Fruit fly (Drosophila melanogaster): ENCODE results near the gene NimC4.
A peak's percentile ranks its signal among the peaks of the same experiment; 100 is the strongest.

The NimC4 gene

DNA sequence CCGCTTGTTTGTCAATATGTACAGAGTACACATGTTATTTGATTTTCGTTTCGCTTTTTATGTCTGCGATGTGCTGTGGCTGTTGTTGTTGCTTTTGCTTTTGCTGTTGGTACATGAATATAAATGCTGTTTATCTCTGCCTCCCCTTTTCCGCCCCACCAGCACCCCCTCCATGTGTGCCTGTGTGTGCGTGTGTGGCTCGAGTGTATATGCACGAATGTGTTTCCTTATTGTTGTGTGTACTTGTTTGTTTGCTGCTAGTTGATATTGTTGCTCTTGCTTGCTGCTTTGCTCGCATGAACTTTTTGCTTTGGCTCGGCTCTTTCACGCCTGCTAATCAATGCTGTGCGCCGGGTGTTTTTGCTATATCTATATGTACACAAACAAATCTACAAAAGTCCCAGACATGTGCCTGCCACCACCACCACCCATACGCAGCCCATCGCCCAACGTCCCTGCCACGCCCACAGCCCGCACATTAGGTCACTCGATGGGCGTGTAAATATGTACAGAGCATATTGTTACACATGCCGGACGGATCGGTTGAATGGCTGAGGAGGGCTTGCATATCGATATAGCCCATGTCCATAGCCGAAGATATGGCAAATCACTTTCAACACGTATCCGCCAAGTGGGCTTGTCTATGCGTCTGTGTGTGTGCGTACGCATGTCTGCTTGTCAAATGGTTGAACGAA is 23.2 kb upstream of the NimC4 start (continued):
- no peak for TF ChIP-seq CG11902 (GFP tag; optimal IDR thresholded peaks at IDR 0.05)
- peak; percentile 58 for TF ChIP-seq cyc (GFP tag; optimal IDR thresholded peaks at IDR 0.05)
- TF ChIP-seq CG8119 (GFP tag; IDR thresholded peaks at IDR 0.05), result peak; percentile 72
- TF ChIP-seq dsx (GFP tag; optimal IDR thresholded peaks at IDR 0.05; ENCODE audit: poor library complexity, severe bottlenecking), result peak; percentile 61
- TF ChIP-seq spab (GFP tag; optimal IDR thresholded peaks at IDR 0.05), result peak; percentile 74
- peak; percentile 75 for TF ChIP-seq OdsH (GFP tag; optimal IDR thresholded peaks at IDR 0.05)
- peak; percentile 79 for TF ChIP-seq Smox (GFP tag; optimal IDR thresholded peaks at IDR 0.05)
- peak; percentile 69 for TF ChIP-seq svp (GFP tag)
- TF ChIP-seq CG6163 (GFP tag; IDR thresholded peaks at IDR 0.05), result peak; percentile 91

DNA sequence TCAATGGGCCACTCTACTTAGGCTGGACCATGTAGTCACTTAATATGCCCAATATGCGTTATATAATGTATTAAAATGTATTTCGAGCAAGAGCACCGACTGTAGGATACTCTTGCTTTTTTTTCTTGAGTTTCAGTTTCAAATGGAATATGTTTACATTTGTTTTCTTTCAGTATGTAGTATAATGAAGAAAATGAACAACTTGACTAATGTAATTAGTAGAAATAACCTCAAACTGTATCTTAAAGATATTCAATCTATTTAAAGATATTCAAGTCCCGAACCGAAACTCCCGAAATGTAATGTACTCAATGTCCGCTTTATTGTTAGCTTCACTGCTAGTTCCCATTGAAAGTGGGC is 22.7 kb upstream of the NimC4 start:
- peak; percentile 51; the same call in 1 of the 3 replicates for TF ChIP-seq CG8119 (GFP tag; IDR thresholded peaks at IDR 0.05)
- peak; percentile 3 for TF ChIP-seq CG31627 (GFP tag; optimal IDR thresholded peaks at IDR 0.05)
- peak in 1 of 2 experiments; percentile 15 for TF ChIP-seq salr (GFP tag; optimal IDR thresholded peaks at IDR 0.05)
- peak; percentile 80 for TF ChIP-seq CG32006 (GFP tag; optimal IDR thresholded peaks at IDR 0.05)
- no peak for TF ChIP-seq ss (GFP tag; optimal IDR thresholded peaks at IDR 0.05)
- TF ChIP-seq Sox14 (GFP tag; optimal IDR thresholded peaks at IDR 0.05), result peak; percentile 19
- TF ChIP-seq Eip78C (GFP tag), result peak; percentile 51
- TF ChIP-seq dac (GFP tag; optimal IDR thresholded peaks at IDR 0.05), result peak; percentile 14
- TF ChIP-seq CG4318 (GFP tag; optimal IDR thresholded peaks at IDR 0.05), result peak; percentile 58
- peak; percentile 4 for TF ChIP-seq net (GFP tag; optimal IDR thresholded peaks at IDR 0.05)
- peak; percentile 45 for TF ChIP-seq CG10631 (GFP tag; optimal IDR thresholded peaks at IDR 0.05)
- TF ChIP-seq lz (GFP tag; optimal IDR thresholded peaks at IDR 0.05), result peak; percentile 31
- TF ChIP-seq CG11762 (GFP tag; optimal IDR thresholded peaks at IDR 0.05; ENCODE audit: insufficient read depth), result no peak
- TF ChIP-seq pdm3 (GFP tag; optimal IDR thresholded peaks at IDR 0.05), result peak; percentile 39
- peak; percentile 55 for TF ChIP-seq OdsH (GFP tag; optimal IDR thresholded peaks at IDR 0.05)
- TF ChIP-seq CG6276 (GFP tag; optimal IDR thresholded peaks at IDR 0.05), result peak; percentile 34
- no peak for TF ChIP-seq CG9139 (GFP tag; optimal IDR thresholded peaks at IDR 0.05)
- peak; percentile 27 for TF ChIP-seq svp (GFP tag)
- TF ChIP-seq CG15336 (GFP tag; IDR thresholded peaks at IDR 0.05), result peak; percentile 71
- peak; percentile 58 for TF ChIP-seq CG11294 (GFP tag; IDR thresholded peaks at IDR 0.05)
- no peak for TF ChIP-seq esn (GFP tag; optimal IDR thresholded peaks at IDR 0.05)
- peak; percentile 12 for TF ChIP-seq acj6 (GFP tag; optimal IDR thresholded peaks at IDR 0.05)
- TF ChIP-seq CG16779 (tag; optimal IDR thresholded peaks at IDR 0.05), result no peak
- peak; percentile 79 for TF ChIP-seq Hr4 (GFP tag; optimal IDR thresholded peaks at IDR 0.05)
- TF ChIP-seq achi (GFP tag; optimal IDR thresholded peaks at IDR 0.05), result peak; percentile 17
- TF ChIP-seq eg (GFP tag; IDR thresholded peaks at IDR 0.05), result peak; percentile 54; the same call in 2 of the 3 replicates

DNA sequence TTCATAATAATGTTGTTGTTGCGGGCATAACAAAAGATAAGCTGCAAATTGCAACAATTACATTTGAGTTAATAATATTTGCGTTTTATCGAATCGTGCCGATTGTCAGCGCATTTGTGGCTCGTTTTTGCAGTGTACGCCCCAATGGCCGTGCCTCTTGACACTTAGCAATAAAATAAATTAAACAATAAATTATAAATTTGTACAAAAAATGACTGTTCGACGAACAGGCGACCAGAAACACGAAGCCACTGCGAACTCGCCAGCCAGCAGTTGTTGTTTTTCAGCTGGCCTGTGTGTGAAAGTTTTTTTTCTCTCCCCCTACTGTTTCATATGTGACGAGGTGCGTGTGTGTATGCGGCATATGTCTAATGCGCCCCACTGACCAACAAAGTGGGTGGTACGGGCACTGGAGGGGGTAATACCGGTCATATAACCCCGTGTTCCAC is 21.9 kb upstream of the NimC4 start:
- TF ChIP-seq CG6276 (GFP tag; optimal IDR thresholded peaks at IDR 0.05) (peak; percentile 63), Sox102F (GFP tag; optimal IDR thresholded peaks at IDR 0.05) (peak; percentile 37), Smox (GFP tag; optimal IDR thresholded peaks at IDR 0.05) (no peak), CG6163 (GFP tag; IDR thresholded peaks at IDR 0.05) (peak; percentile 41; the same call in 1 of the 3 replicates), acj6 (GFP tag; optimal IDR thresholded peaks at IDR 0.05) (no peak), Eip78C (GFP tag) (peak; percentile 56), CG8119 (GFP tag; IDR thresholded peaks at IDR 0.05) (peak; percentile 38; the same call in 1 of the 3 replicates), CG8319 (GFP tag; optimal IDR thresholded peaks at IDR 0.05) (no peak), vri (GFP tag; optimal IDR thresholded peaks at IDR 0.05) (peak; percentile 55), svp (GFP tag) (peak; percentile 76)

DNA sequence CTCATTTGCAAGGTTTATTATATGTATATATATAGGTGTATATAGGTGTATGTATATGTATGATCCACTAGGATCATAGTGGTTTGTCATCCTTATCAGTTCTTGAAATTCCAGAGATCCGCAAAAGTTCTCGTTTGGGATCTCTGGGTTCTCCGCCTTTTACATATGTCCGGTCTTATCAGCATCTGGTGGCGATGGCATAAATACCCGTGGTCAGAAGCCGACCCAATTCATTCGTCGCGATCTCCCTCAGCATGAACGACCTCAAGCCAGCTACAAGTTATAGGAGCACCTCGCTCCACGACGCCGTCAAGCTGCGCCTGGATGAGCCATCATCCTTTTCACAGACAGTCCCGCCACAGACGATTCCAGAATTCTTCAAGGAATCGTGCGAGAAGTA is 20.6 kb upstream of the NimC4 start, which contains the start of gene hll:
hll (plus strand) TSS at position 224 of the 400 bp plus-strand sequence.
- no peak for TF ChIP-seq esn (GFP tag; optimal IDR thresholded peaks at IDR 0.05)
- peak; percentile 89 for TF ChIP-seq svp (GFP tag)
- TF ChIP-seq Hr4 (GFP tag; optimal IDR thresholded peaks at IDR 0.05), result no peak
